Fruit fly (Drosophila melanogaster) whole organism, wandering third instar larva: ENCODE results near the gene tzn.
A peak's percentile ranks its signal among the peaks of the same experiment; 100 is the strongest.

Experiments used
- Abd-B ChIP-seq: fragments of >200 bp; optimal IDR thresholded peaks from 2 replicates; lab custom pipeline; 2017; ENCODE audit warnings: missing biosample characterization, missing genetic modification characterization
- CG32264 ChIP-seq: fragments of 200-800 bp; sonication (Bioruptor generic); optimal IDR thresholded peaks from 2 replicates; lab custom pipeline; 2016; ENCODE audit warnings: missing biosample characterization, missing genetic modification characterization
- CG9705 ChIP-seq: fragments of 200-800 bp; sonication (Bioruptor generic); optimal IDR thresholded peaks from 2 replicates; lab custom pipeline; 2018; ENCODE audit warnings: missing biosample characterization, mild to moderate bottlenecking, missing genetic modification characterization
- CrebA ChIP-seq: fragments of 200-800 bp; sonication (Bioruptor generic); optimal IDR thresholded peaks from 2 replicates; lab custom pipeline; 2016; ENCODE audit warnings: missing biosample characterization, mild to moderate bottlenecking, missing genetic modification characterization, borderline replicate concordance
- Dfd ChIP-seq: fragments of >200 bp; optimal IDR thresholded peaks from 2 replicates; lab custom pipeline; 2017; ENCODE audit warnings: missing biosample characterization, missing genetic modification characterization
- Dif ChIP-seq: fragments of 200-275, 200-300 bp; sonication (Bioruptor generic); optimal IDR thresholded peaks from 2 replicates; lab custom pipeline; 2018; ENCODE audit warnings: missing biosample characterization, missing genetic modification characterization; ENCODE audit not compliant: partially characterized antibody
- GATAd ChIP-seq: sonication (Bioruptor generic); optimal IDR thresholded peaks from 2 replicates; lab custom pipeline; 2016; ENCODE audit warnings: missing biosample characterization, missing genetic modification characterization
- HLH106 ChIP-seq: fragments of 200-800 bp; optimal IDR thresholded peaks from 3 replicates; lab custom pipeline; 2019; ENCODE audit warnings: missing biosample characterization, mild to moderate bottlenecking, missing genetic modification characterization, moderate library complexity
- Hnf4 ChIP-seq: fragments of 200-800 bp; sonication (Bioruptor generic); optimal IDR thresholded peaks from 2 replicates; lab custom pipeline; 2016; ENCODE audit warnings: missing biosample characterization, mild to moderate bottlenecking, missing genetic modification characterization
- Hr78 ChIP-seq: fragments of >200 bp; optimal IDR thresholded peaks from 2 replicates; lab custom pipeline; 2017; ENCODE audit warnings: missing biosample characterization, missing genetic modification characterization
- Hr83 ChIP-seq: fragments of 200-300 bp; sonication (Bioruptor generic); optimal IDR thresholded peaks from 2 replicates; lab custom pipeline; 2016; ENCODE audit warnings: missing biosample characterization, mild to moderate bottlenecking, missing genetic modification characterization, moderate library complexity; ENCODE audit not compliant: poor library complexity, severe bottlenecking
- Jra ChIP-seq: sonication (Bioruptor generic); optimal IDR thresholded peaks from 2 replicates; lab custom pipeline; 2016; ENCODE audit warnings: missing biosample characterization, missing genetic modification characterization
- Mio ChIP-seq: sonication (Bioruptor generic); optimal IDR thresholded peaks from 2 replicates; lab custom pipeline; 2016; ENCODE audit warnings: missing biosample characterization, missing genetic modification characterization
- Myc ChIP-seq: fragments of >200 bp; optimal IDR thresholded peaks from 2 replicates; lab custom pipeline; 2017
- N ChIP-seq: fragments of >200 bp; optimal IDR thresholded peaks from 2 replicates; lab custom pipeline; 2018; ENCODE audit warnings: missing biosample characterization, missing external identifiers, missing genetic modification characterization
- OdsH ChIP-seq: fragments of 200-800 bp; sonication (Bioruptor generic); optimal IDR thresholded peaks from 2 replicates; lab custom pipeline; 2016; ENCODE audit warnings: missing biosample characterization, mild to moderate bottlenecking, missing genetic modification characterization
- Rel ChIP-seq, 2 experiments: fragments of 200-800 bp; sonication (Bioruptor generic) in 1 of 2; optimal IDR thresholded peaks; 2 replicates in 1 of 2; 3 replicates in 1 of 2; lab custom pipeline; 2016 to 2019; ENCODE audit warnings: mild to moderate bottlenecking in 2 of 2, missing biosample characterization in 2 of 2, missing genetic modification characterization in 2 of 2, moderate library complexity in 1 of 2
- Sp1 ChIP-seq: fragments of 200-800 bp; sonication (Bioruptor generic); optimal IDR thresholded peaks from 3 replicates; lab custom pipeline; 2019; ENCODE audit warnings: missing biosample characterization, mild to moderate bottlenecking, missing genetic modification characterization, moderate library complexity
- Vsx2 ChIP-seq: fragments of 200-300, 225-300 bp; sonication (Bioruptor generic); optimal IDR thresholded peaks from 2 replicates; lab custom pipeline; 2018; ENCODE audit warnings: missing biosample characterization, missing genetic modification characterization; ENCODE audit not compliant: partially characterized antibody
- br ChIP-seq: fragments of 200-800 bp; sonication (Bioruptor generic); optimal IDR thresholded peaks from 2 replicates; lab custom pipeline; 2016; ENCODE audit warnings: missing biosample characterization, missing genetic modification characterization
- brk ChIP-seq: fragments of 200-800 bp; sonication (Bioruptor generic); optimal IDR thresholded peaks from 2 replicates; lab custom pipeline; 2016; ENCODE audit warnings: missing biosample characterization, mild to moderate bottlenecking, missing genetic modification characterization
- dl ChIP-seq, 2 experiments: fragments of 175-275, 200-275 bp in 1 of 2; fragments of 200-275 bp in 1 of 2; sonication (Bioruptor generic); optimal IDR thresholded peaks; lab custom pipeline; 2018; ENCODE audit warnings: mild to moderate bottlenecking in 2 of 2, missing biosample characterization in 2 of 2, missing genetic modification characterization in 2 of 2, moderate library complexity in 2 of 2; ENCODE audit not compliant: partially characterized antibody in 2 of 2, insufficient read depth in 1 of 2
- dmrt93B ChIP-seq: fragments of 200-800 bp; sonication (Bioruptor generic); optimal IDR thresholded peaks from 2 replicates; lab custom pipeline; 2018; ENCODE audit warnings: missing biosample characterization, mild to moderate bottlenecking, missing genetic modification characterization
- dsf ChIP-seq: sonication (Bioruptor generic); optimal IDR thresholded peaks from 2 replicates; lab custom pipeline; 2016; ENCODE audit warnings: missing biosample characterization, missing genetic modification characterization, borderline replicate concordance
- ey ChIP-seq: fragments of 200-800 bp; sonication (Bioruptor generic); optimal IDR thresholded peaks from 2 replicates; lab custom pipeline; 2016; ENCODE audit warnings: missing biosample characterization, missing genetic modification characterization
- foxo ChIP-seq, 2 experiments: fragments of 200-800 bp; sonication (Bioruptor generic); optimal IDR thresholded peaks; 2 replicates in 1 of 2; 3 replicates in 1 of 2; lab custom pipeline; 2016 to 2017; ENCODE audit warnings: missing biosample characterization in 2 of 2, missing genetic modification characterization in 2 of 2
- fru ChIP-seq: fragments of 200-800 bp; sonication (Bioruptor generic); optimal IDR thresholded peaks from 3 replicates; lab custom pipeline; 2016; ENCODE audit warnings: missing biosample characterization, mild to moderate bottlenecking, missing genetic modification characterization
- h ChIP-seq: fragments of 200-800 bp; sonication (Bioruptor generic); optimal IDR thresholded peaks from 3 replicates; lab custom pipeline; 2016; ENCODE audit warnings: missing biosample characterization, mild to moderate bottlenecking, missing genetic modification characterization
- jim ChIP-seq: fragments of 175-275, 200-325 bp; sonication (Bioruptor generic); optimal IDR thresholded peaks from 2 replicates; lab custom pipeline; 2016; ENCODE audit warnings: missing biosample characterization, mild to moderate bottlenecking, missing genetic modification characterization
- lola ChIP-seq: fragments of >200 bp; optimal IDR thresholded peaks from 2 replicates; lab custom pipeline; 2017; ENCODE audit warnings: missing biosample characterization, missing genetic modification characterization
- pan ChIP-seq: fragments of >200 bp; optimal IDR thresholded peaks from 2 replicates; lab custom pipeline; 2017
- psq ChIP-seq: fragments of 200-800 bp; sonication (Bioruptor generic); optimal IDR thresholded peaks from 3 replicates; lab custom pipeline; 2017; ENCODE audit warnings: missing biosample characterization, mild to moderate bottlenecking, missing genetic modification characterization, moderate library complexity
- rgr ChIP-seq: fragments of 200-800 bp; sonication (Bioruptor generic); optimal IDR thresholded peaks from 3 replicates; lab custom pipeline; 2016; ENCODE audit warnings: missing biosample characterization, mild to moderate bottlenecking, missing genetic modification characterization
- sage ChIP-seq: fragments of 200-800 bp; sonication (Bioruptor generic); optimal IDR thresholded peaks from 2 replicates; lab custom pipeline; 2016; ENCODE audit warnings: missing biosample characterization, mild to moderate bottlenecking, missing genetic modification characterization
- sv ChIP-seq: fragments of 200-800 bp; sonication (Bioruptor generic); optimal IDR thresholded peaks from 3 replicates; lab custom pipeline; 2016; ENCODE audit warnings: missing biosample characterization, missing genetic modification characterization
- tai ChIP-seq: sonication (Bioruptor generic); optimal IDR thresholded peaks from 2 replicates; lab custom pipeline; 2016; ENCODE audit warnings: missing biosample characterization, missing genetic modification characterization
- usp ChIP-seq: fragments of >200 bp; optimal IDR thresholded peaks from 2 replicates; lab custom pipeline; 2017; ENCODE audit warnings: missing biosample characterization, missing genetic modification characterization
- woc ChIP-seq: sonication (Bioruptor generic); optimal IDR thresholded peaks from 2 replicates; lab custom pipeline; 2016; ENCODE audit warnings: missing biosample characterization, mild to moderate bottlenecking, missing genetic modification characterization

tzn gene

DNA sequence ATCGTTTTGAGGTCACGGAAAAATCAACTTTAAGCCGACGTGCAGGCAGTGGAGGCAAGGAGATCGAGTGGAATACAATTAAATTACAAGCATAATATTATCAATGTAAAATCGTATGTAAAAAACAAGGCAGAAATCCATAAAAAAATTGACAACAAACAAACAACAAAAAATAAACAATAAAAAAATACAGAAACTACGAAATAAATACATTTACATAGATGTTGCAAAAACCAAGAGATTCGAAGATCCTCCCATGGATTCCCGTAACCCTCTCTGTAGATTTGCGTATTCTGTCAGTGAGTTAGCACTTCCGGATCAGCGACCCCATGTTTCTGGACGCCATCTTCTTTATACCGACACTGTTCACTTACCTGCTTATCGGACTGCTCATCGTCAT lies 37.4 kb downstream of the tzn start, which contains the start of gene CG3288:
Gene CG3288, plus strand, starts transcription at position 301 of the 400 bp plus-strand sequence.
- TF ChIP-seq foxo (GFP tag; optimal IDR thresholded peaks at IDR 0.05; lab: Kevin White, UChicago), result no peak
- TF ChIP-seq HLH106, result no peak
- TF ChIP-seq fru (GFP tag; lab: Kevin White, UChicago), result no peak
- no peak for TF ChIP-seq lola
- TF ChIP-seq OdsH (GFP tag; lab: Kevin White, UChicago), result no peak
- TF ChIP-seq Dfd (GFP tag; lab: Kevin White, UChicago), result no peak
- no peak for TF ChIP-seq Sp1 (GFP tag; lab: Kevin White, UChicago)
- TF ChIP-seq Mio, result no peak
- no peak for TF ChIP-seq ey (GFP tag; lab: Kevin White, UChicago)
- no peak for TF ChIP-seq woc (GFP tag; lab: Kevin White, UChicago)
- no peak for TF ChIP-seq br
- TF ChIP-seq Jra (GFP tag; lab: Kevin White, UChicago), result no peak
- no peak for TF ChIP-seq CG9705 (GFP tag; lab: Kevin White, UChicago)
- TF ChIP-seq CrebA, result no peak
- TF ChIP-seq Vsx2 (GFP tag; lab: Kevin White, UChicago), result no peak
- TF ChIP-seq usp (GFP tag; lab: Kevin White, UChicago), result no peak
- no peak for TF ChIP-seq dl (GFP tag; optimal IDR thresholded peaks at IDR 0.05; lab: Kevin White, UChicago; ENCODE audit: insufficient read depth in 1 of 2, partially characterized antibody in 2 of 2)
- TF ChIP-seq Hr83 (GFP tag; lab: Kevin White, UChicago), result no peak

DNA sequence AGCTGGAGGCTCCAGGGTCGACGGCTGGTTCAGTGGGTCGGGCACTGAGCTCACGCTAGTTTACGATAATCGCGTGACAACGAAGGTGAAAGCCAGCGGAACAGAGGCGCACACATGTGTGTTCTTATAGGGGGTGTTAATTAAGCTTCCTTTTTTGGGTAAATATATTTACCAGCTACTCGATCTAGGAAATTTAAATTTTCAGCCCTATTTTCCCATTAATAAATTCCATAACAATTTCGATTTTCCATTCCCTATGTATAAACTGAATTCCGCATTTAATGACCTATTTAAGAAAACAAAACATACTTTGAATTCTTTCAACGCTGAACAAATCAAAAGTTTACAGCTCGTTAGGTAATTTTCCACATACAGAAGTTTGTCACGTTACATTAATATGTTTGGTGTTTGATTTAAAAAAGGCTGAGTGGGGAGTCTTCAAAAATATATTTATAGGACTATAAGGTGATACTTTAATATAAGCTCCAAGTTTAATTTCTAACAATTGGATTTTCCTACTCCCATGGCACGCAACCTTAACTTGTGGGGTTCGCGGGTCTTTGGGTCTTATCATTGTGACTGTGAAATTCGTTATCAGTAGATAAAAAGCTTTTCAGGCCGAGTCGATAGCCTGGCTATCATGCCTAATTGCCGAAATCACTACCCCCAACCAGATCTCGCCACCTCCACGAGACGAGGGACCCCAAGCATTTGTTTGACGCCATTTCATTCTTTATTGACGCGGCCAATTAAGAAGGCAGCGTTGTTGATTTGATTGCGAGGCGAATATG lies 38.8 kb downstream of the tzn start, which contains the start of gene CG13255:
Gene CG13255, plus strand, starts transcription at position 449 of the 791 bp plus-strand sequence.
- TF ChIP-seq CrebA (no peak), Abd-B (GFP tag; lab: Kevin White, UChicago) (no peak), pan (lab: Kevin White, UChicago) (no peak), Dfd (GFP tag; lab: Kevin White, UChicago) (no peak), h (GFP tag; lab: Kevin White, UChicago) (peak; percentile 48), Rel (GFP tag; optimal IDR thresholded peaks at IDR 0.05; lab: Kevin White, UChicago) (no peak), Rel (tag; optimal IDR thresholded peaks at IDR 0.05; lab: Kevin White, UChicago) (no peak), jim (no peak), Sp1 (GFP tag; lab: Kevin White, UChicago) (peak; percentile 24), dl (GFP tag; optimal IDR thresholded peaks at IDR 0.05; lab: Kevin White, UChicago; ENCODE audit: insufficient read depth in 1 of 2, partially characterized antibody in 2 of 2) (no peak), Myc (lab: Kevin White, UChicago) (no peak), Vsx2 (GFP tag; lab: Kevin White, UChicago) (peak; percentile 49), woc (GFP tag; lab: Kevin White, UChicago) (no peak), Hr83 (GFP tag; lab: Kevin White, UChicago) (peak; percentile 26), Dif (GFP tag; lab: Kevin White, UChicago) (no peak), usp (GFP tag; lab: Kevin White, UChicago) (no peak), brk (GFP tag; lab: Kevin White, UChicago) (no peak), lola (no peak), Hr78 (no peak), rgr (GFP tag; lab: Kevin White, UChicago) (peak; percentile 27), ey (GFP tag; lab: Kevin White, UChicago) (peak; percentile 61), tai (GFP tag; lab: Kevin White, UChicago) (peak; percentile 50), psq (GFP tag; lab: Kevin White, UChicago) (peak; percentile 35), N (GFP tag; lab: Kevin White, UChicago) (no peak), dsf (GFP tag; lab: Kevin White, UChicago) (no peak), Jra (GFP tag; lab: Kevin White, UChicago) (no peak), fru (GFP tag; lab: Kevin White, UChicago) (peak; percentile 52), CG9705 (GFP tag; lab: Kevin White, UChicago) (no peak), sv (no peak), dmrt93B (GFP tag; lab: Kevin White, UChicago) (peak; percentile 39), sage (GFP tag; lab: Kevin White, UChicago) (no peak), Hnf4 (GFP tag; lab: Kevin White, UChicago) (no peak), HLH106 (peak; percentile 50), Mio (no peak), OdsH (GFP tag; lab: Kevin White, UChicago) (peak; percentile 63), foxo (GFP tag; optimal IDR thresholded peaks at IDR 0.05; lab: Kevin White, UChicago) (peak in 1 of 2 experiments; percentile 74), CG32264 (no peak), br (peak; percentile 41), GATAd (no peak)
